Worm (Caenorhabditis elegans): ENCODE measurements around the gene F07B10.4.

Gene F07B10.4

ce11 chrV:11279564-11279963 lies 16.6 kb upstream of the F07B10.4 start:
- no peak for TF ChIP-seq unc-130 (GFP tag; optimal IDR thresholded peaks at IDR 0.05)
- peak; percentile 37 for TF ChIP-seq F49E8.2 (tag; optimal IDR thresholded peaks at IDR 0.05; ENCODE audit: borderline replicate concordance)
- no peak for TF ChIP-seq rbr-2 (tag; optimal IDR thresholded peaks at IDR 0.05)

DNA sequence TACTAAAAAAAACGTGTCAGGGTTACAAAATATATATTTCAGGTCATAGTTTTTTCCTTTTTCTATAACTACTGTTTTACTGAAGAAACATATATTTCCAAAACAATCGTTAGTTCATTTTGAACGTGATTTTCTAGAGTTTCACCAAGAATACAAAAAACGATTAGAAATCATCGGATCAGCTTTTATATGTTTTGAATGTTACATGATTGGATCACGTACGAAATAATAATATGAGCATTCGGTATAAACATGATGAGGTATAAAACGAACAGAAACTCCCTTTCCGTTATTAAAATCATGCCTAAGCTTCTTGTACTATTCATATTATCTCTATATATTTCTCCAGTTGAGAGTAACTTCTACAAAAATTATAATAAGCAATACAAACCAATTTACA lies 9.9 kb upstream of the F07B10.4 start, which contains the start of gene clec-223:
Gene clec-223, plus strand, starts transcription at position 301 of the 400 bp plus-strand sequence.
- TF ChIP-seq unc-130 (GFP tag; optimal IDR thresholded peaks at IDR 0.05) (no peak), nhr-11 (tag; optimal IDR thresholded peaks at IDR 0.05) (no peak), mes-2 (tag; optimal IDR thresholded peaks at IDR 0.05; ENCODE audit: poor library complexity, severe bottlenecking) (no peak)

DNA sequence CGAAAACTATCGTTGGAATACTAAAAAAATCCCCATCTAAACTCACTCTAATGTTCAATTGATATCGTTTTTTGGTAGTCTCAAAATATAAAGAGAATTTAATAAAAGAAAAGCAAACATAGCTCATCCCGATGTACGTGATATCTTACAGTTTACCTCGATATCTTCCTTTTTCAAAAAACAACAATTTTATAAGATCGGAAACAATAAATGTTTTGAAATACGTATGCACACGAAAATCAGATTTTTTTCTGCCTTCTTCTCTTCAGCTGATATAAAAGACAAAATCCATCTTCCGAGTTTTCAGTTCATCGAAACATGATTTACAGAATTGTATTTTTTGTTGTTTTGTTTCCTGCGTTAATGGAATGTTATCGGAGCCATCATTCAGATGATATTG lies 8.1 kb upstream of the F07B10.4 start, which contains the start of gene clec-222:
Gene clec-222, plus strand, starts transcription at position 301 of the 400 bp plus-strand sequence.
- TF ChIP-seq ceh-62 (tag; optimal IDR thresholded peaks at IDR 0.05) (no peak), Y48G9A.11 (GFP tag; IDR thresholded peaks at IDR 0.05) (no peak), F26F4.8 (GFP tag; conservative IDR thresholded peaks at IDR 0.05) (no peak), mes-2 (tag; optimal IDR thresholded peaks at IDR 0.05; ENCODE audit: poor library complexity, severe bottlenecking) (no peak), lin-13 (GFP tag; optimal IDR thresholded peaks at IDR 0.05) (no peak), hlh-30 (tag; optimal IDR thresholded peaks at IDR 0.05; ENCODE audit: insufficient read depth) (no peak), Y75B8A.6 (GFP tag; IDR thresholded peaks at IDR 0.05) (no peak), ztf-11 (tag; optimal IDR thresholded peaks at IDR 0.05) (no peak), lin-15B (tag; optimal IDR thresholded peaks at IDR 0.05) (no peak), mxl-3 (GFP tag; optimal IDR thresholded peaks at IDR 0.05) (no peak), nhr-10 (tag; optimal IDR thresholded peaks at IDR 0.05) (no peak)

DNA sequence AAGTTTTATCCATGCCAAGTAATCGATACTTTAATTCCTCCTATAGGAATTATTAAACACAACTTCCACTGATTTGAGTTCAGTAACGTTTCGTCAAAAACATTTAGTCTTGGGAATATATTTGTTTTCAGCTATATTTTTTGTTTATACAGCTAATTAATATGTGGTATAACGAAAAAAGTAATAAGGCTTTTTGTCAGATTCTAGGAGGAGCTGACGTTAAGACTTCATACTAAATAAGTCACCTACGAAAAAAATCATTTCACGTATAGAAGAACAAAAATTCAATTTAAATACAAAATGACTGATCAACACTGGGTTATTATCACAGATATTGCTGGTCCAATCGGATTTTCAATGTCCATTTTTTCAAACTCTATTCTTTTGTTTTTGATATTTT lies 5.9 kb upstream of the F07B10.4 start, which contains the start of gene str-115:
Gene str-115, plus strand, starts transcription at position 301 of the 400 bp plus-strand sequence.
- TF ChIP-seq mxl-2 (GFP tag; conservative IDR thresholded peaks at IDR 0.05) = no peak
- TF ChIP-seq dve-1 (tag; optimal IDR thresholded peaks at IDR 0.05; ENCODE audit: insufficient read depth) = no peak
- TF ChIP-seq lin-1 (GFP tag; IDR thresholded peaks at IDR 0.05) = no peak
- TF ChIP-seq dmd-8 (GFP tag; IDR thresholded peaks at IDR 0.05) = no peak
- no peak for TF ChIP-seq daf-16 (GFP tag; optimal IDR thresholded peaks at IDR 0.05)
- no peak for TF ChIP-seq daf-16 (tag; optimal IDR thresholded peaks at IDR 0.05)
- no peak for TF ChIP-seq rbr-2 (tag; optimal IDR thresholded peaks at IDR 0.05)
- no peak for TF ChIP-seq Y5F2A.4 (GFP tag; optimal IDR thresholded peaks at IDR 0.05)
- no peak for TF ChIP-seq egl-43 (GFP tag; IDR thresholded peaks at IDR 0.05)
- no peak for TF ChIP-seq D1046.2 (GFP tag; IDR thresholded peaks at IDR 0.05)
- no peak for TF ChIP-seq R02D3.7 (tag; optimal IDR thresholded peaks at IDR 0.05)
- TF ChIP-seq unc-130 (GFP tag; optimal IDR thresholded peaks at IDR 0.05) = no peak
- TF ChIP-seq cey-2 (tag; optimal IDR thresholded peaks at IDR 0.05; ENCODE audit: borderline replicate concordance, insufficient read depth) = no peak

DNA sequence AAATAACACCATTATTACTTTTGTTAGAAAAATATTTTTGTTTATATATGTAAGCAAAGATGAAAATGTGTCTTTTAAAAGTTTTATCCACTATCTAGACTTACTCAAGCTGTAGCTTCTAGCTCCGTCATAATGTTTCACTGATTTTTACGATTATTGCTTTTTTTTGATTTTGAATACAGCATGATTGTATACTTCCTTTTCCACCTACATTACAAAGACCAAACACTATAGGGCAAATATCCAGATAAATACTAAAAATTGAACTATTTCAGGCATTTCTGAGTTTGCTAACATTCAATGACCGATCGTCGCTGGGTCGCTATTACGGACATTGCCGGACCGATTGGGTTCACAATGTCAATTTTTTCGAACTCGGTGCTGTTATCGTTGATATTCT lies 3.8 kb upstream of the F07B10.4 start, which contains the start of gene str-116:
Gene str-116, plus strand, starts transcription at position 301 of the 400 bp plus-strand sequence.
- TF ChIP-seq F49E8.2 (tag; optimal IDR thresholded peaks at IDR 0.05; ENCODE audit: borderline replicate concordance) (no peak), dmd-9 (GFP tag; IDR thresholded peaks at IDR 0.05) (no peak), php-3 (GFP tag; IDR thresholded peaks at IDR 0.05) (no peak), nhr-41 (GFP tag; IDR thresholded peaks at IDR 0.05) (no peak), T20F7.1 (GFP tag; optimal IDR thresholded peaks at IDR 0.05) (no peak), ZK546.5 (tag; optimal IDR thresholded peaks at IDR 0.05) (no peak), unc-62 (GFP tag; optimal IDR thresholded peaks at IDR 0.05 in 1 of 2) (no peak), unc-62 (tag; optimal IDR thresholded peaks at IDR 0.05) (no peak), zag-1 (tag; optimal IDR thresholded peaks at IDR 0.05) (no peak), snpc-4 (tag; optimal IDR thresholded peaks at IDR 0.05) (no peak), lin-29 (GFP tag; IDR thresholded peaks at IDR 0.05) (no peak), F37D6.2 (tag; optimal IDR thresholded peaks at IDR 0.05) (no peak), vab-7 (GFP tag; IDR thresholded peaks at IDR 0.05) (no peak), dmd-8 (GFP tag; IDR thresholded peaks at IDR 0.05) (no peak), dmd-6 (GFP tag; IDR thresholded peaks at IDR 0.05) (no peak), mxl-2 (GFP tag; conservative IDR thresholded peaks at IDR 0.05) (no peak), F26F4.8 (GFP tag; conservative IDR thresholded peaks at IDR 0.05) (no peak), fos-1 (tag; optimal IDR thresholded peaks at IDR 0.05) (no peak), pqm-1 (tag; optimal IDR thresholded peaks at IDR 0.05) (no peak)
